Worm (Caenorhabditis elegans): ENCODE measurements around the gene eef-1B.1.

Gene eef-1B.1

DNA sequence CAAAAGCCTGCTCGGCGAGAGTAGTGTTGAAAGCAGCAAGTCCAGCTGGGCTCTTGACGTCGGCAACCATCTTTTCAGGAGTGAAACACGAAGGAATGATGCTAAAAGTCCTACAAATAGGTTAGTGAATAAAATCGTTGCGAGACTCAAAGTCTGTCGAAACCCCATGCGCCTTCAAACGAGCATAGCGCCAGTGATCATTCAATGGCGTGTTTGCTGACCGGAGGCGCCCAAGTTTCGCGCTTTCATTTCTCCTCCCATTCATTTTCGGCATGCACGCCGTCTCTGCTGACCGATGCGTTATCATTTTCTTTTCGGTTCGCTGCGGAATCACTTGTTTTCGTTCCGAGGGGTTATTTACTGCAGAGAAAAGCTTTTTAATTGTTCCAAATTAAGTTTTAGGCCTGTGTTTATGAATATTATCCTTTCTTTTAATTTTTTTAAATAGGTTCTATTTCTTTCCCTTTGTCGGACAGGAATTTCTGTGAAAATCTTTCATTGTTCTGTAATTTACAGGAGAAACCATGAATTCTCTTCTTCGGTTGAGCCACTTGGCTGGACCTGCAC, at the start of gene eef-1B.1, which contains the start of gene aco-2:
Gene eef-1B.1 (minus strand): TSS at position 186 of the 567 bp plus-strand sequence.
Gene aco-2 (plus strand): TSS at position 517 of the 567 bp plus-strand sequence.
- TF ChIP-seq B0035.1 (tag; optimal IDR thresholded peaks at IDR 0.05) (no peak), rpc-1 (optimal IDR thresholded peaks at IDR 0.05) (no peak), rpc-1 (tag; optimal IDR thresholded peaks at IDR 0.05) (no peak), lin-40 (tag; optimal IDR thresholded peaks at IDR 0.05) (peak; percentile 84), D2030.7 (GFP tag; IDR thresholded peaks at IDR 0.05) (peak; percentile 56), sdz-38 (tag; optimal IDR thresholded peaks at IDR 0.05) (no peak), F57C9.4 (tag; optimal IDR thresholded peaks at IDR 0.05) (no peak), egrh-3 (GFP tag; IDR thresholded peaks at IDR 0.05) (no peak), somi-1 (GFP tag; optimal IDR thresholded peaks at IDR 0.05) (no peak), nhr-90 (tag; optimal IDR thresholded peaks at IDR 0.05) (no peak), K11D2.4 (GFP tag; IDR thresholded peaks at IDR 0.05) (peak; percentile 84), lin-35 (GFP tag; optimal IDR thresholded peaks at IDR 0.05) (peak in 2 of 3 experiments; percentile 3 to 89), B0019.2 (GFP tag; conservative IDR thresholded peaks at IDR 0.05) (no peak), ceh-100 (GFP tag; IDR thresholded peaks at IDR 0.05) (peak; percentile 68), snpc-4 (GFP tag; optimal IDR thresholded peaks at IDR 0.05) (no peak), snpc-4 (tag; optimal IDR thresholded peaks at IDR 0.05) (peak; percentile 2 to 63 (median 54)), aptf-2 (GFP tag; conservative IDR thresholded peaks at IDR 0.05) (no peak), attf-5 (GFP tag; optimal IDR thresholded peaks at IDR 0.05) (peak; percentile 88), mel-28 (tag; optimal IDR thresholded peaks at IDR 0.05; ENCODE audit: borderline replicate concordance) (no peak), snpc-1.1 (tag; optimal IDR thresholded peaks at IDR 0.05; ENCODE audit: insufficient read depth) (no peak), hsf-1 (GFP tag; IDR thresholded peaks at IDR 0.05) (no peak), Y56A3A.18 (GFP tag; IDR thresholded peaks at IDR 0.05) (no peak), cebp-2 (GFP tag; IDR thresholded peaks at IDR 0.05) (no peak), F57A8.1 (GFP tag; optimal IDR thresholded peaks at IDR 0.05) (no peak), F37B4.10 (GFP tag; IDR thresholded peaks at IDR 0.05) (no peak), ZK185.1 (tag; optimal IDR thresholded peaks at IDR 0.05; ENCODE audit: poor library complexity, severe bottlenecking) (peak; percentile 93), ceh-91 (GFP tag; IDR thresholded peaks at IDR 0.05) (no peak), snpc-1.3 (tag; optimal IDR thresholded peaks at IDR 0.05; ENCODE audit: insufficient read depth) (peak; percentile 11), F33H1.4 (GFP tag; IDR thresholded peaks at IDR 0.05) (peak; percentile 89), fkh-3 (tag; optimal IDR thresholded peaks at IDR 0.05) (no peak), ztf-6 (GFP tag; IDR thresholded peaks at IDR 0.05) (no peak), lin-54 (GFP tag; optimal IDR thresholded peaks at IDR 0.05) (peak; percentile 86), nhr-27 (tag; optimal IDR thresholded peaks at IDR 0.05) (no peak), B0261.1 (tag; optimal IDR thresholded peaks at IDR 0.05) (no peak), mxl-1 (tag; optimal IDR thresholded peaks at IDR 0.05) (no peak), lsy-27 (tag; optimal IDR thresholded peaks at IDR 0.05; ENCODE audit: borderline replicate concordance, insufficient read depth) (no peak), lir-1 (GFP tag; conservative IDR thresholded peaks at IDR 0.05) (peak; percentile 42; the same call in 1 of the 2 replicates), ztf-18 (tag; optimal IDR thresholded peaks at IDR 0.05) (peak; percentile 98), hlh-12 (tag; optimal IDR thresholded peaks at IDR 0.05) (no peak), rec-8 (tag; optimal IDR thresholded peaks at IDR 0.05) (no peak), snpc-3.4 (tag; optimal IDR thresholded peaks at IDR 0.05) (no peak), tlf-1 (GFP tag; optimal IDR thresholded peaks at IDR 0.05) (peak; percentile 78), F39B2.1 (GFP tag; IDR thresholded peaks at IDR 0.05) (no peak), mcd-1 (GFP tag; IDR thresholded peaks at IDR 0.05) (peak; percentile 88), zfh-2 (GFP tag; conservative IDR thresholded peaks at IDR 0.05) (peak; percentile 89), hmg-1.2 (GFP tag; IDR thresholded peaks at IDR 0.05) (peak; percentile 55), cebp-1 (GFP tag; IDR thresholded peaks at IDR 0.05) (peak; percentile 53; the same call in 1 of the 2 replicates), cebp-1 (tag; optimal IDR thresholded peaks at IDR 0.05) (peak; percentile 87)
